Fruit fly (Drosophila melanogaster): Measurements from ENCODE around the gene ttm2.

Gene ttm2

DNA sequence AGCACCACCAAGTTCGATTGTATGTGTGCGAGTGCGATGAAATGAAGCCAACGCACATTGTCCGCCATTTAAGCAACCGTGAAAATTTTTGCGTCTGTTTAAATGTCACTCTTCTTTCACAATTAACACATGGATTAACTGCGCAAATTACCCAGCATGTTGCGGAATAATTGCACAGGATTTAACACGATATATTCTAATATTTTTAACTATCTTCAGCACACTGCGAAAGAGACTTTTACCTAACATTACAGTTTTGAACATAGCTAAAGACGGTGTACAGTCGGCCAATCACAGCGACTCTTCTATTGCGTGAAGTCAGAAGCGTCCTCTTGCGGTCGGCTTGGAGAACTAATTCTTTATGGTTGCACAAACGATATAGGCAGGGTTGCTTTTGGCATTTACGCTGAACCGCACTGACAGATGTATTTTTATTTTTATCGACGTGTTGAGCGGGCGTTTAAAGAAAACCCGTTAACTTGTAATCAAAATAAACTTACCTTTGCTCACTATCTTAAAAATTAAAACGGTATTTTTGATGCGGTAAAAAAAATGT lies 28.2 kb upstream of the ttm2 start (continued):
- TF ChIP-seq hkb (optimal IDR thresholded peaks at IDR 0.05) (no peak), hkb (GFP tag; IDR thresholded peaks at IDR 0.05) (peak; percentile 13; the same call in 1 of the 2 replicates), tin (GFP tag; optimal IDR thresholded peaks at IDR 0.05) (peak; percentile 50), pnt (GFP tag; optimal IDR thresholded peaks at IDR 0.05) (no peak), CG1647 (GFP tag; optimal IDR thresholded peaks at IDR 0.05) (no peak), croc (GFP tag; conservative IDR thresholded peaks at IDR 0.05) (no peak), CG14441 (GFP tag; IDR thresholded peaks at IDR 0.05) (0 out of 2 replicates have a peak, but pooled peaks have one; percentile 29), CG31224 (GFP tag; IDR thresholded peaks at IDR 0.05) (no peak), zen (tag; optimal IDR thresholded peaks at IDR 0.05) (peak; percentile 54), knrl (GFP tag; IDR thresholded peaks at IDR 0.05; ENCODE audit: partially characterized antibody) (peak; percentile 59; the same call in 2 of the 3 replicates), tup (GFP tag; optimal IDR thresholded peaks at IDR 0.05) (no peak), bsh (GFP tag; optimal IDR thresholded peaks at IDR 0.05) (no peak), BtbVII (GFP tag; optimal IDR thresholded peaks at IDR 0.05) (no peak), Dip3 (GFP tag; optimal IDR thresholded peaks at IDR 0.05) (peak; percentile 34), Xbp1 (GFP tag; optimal IDR thresholded peaks at IDR 0.05) (peak; percentile 62), Dfd (GFP tag; optimal IDR thresholded peaks at IDR 0.05) (no peak), CG2678 (tag; optimal IDR thresholded peaks at IDR 0.05) (no peak), CG1832 (GFP tag; optimal IDR thresholded peaks at IDR 0.05) (no peak), CG4360 (GFP tag; IDR thresholded peaks at IDR 0.05) (no peak), z (GFP tag; IDR thresholded peaks at IDR 0.05) (no peak), H2.0 (GFP tag; IDR thresholded peaks at IDR 0.05) (no peak; the same call in none of the 2 replicates), chm (GFP tag; IDR thresholded peaks at IDR 0.05) (peak; percentile 42; the same call in 1 of the 2 replicates), CG34422 (GFP tag; IDR thresholded peaks at IDR 0.05) (0 out of 3 replicates have a peak, but pooled peaks have one; percentile 21), ranshi (GFP tag; IDR thresholded peaks at IDR 0.05) (no peak), Taf1 (GFP tag; IDR thresholded peaks at IDR 0.05) (no peak), hbn (GFP tag; IDR thresholded peaks at IDR 0.05; ENCODE audit: partially characterized antibody) (peak; percentile 26; the same call in 1 of the 2 replicates), CG15269 (tag; optimal IDR thresholded peaks at IDR 0.05) (no peak), kni (GFP tag; optimal IDR thresholded peaks at IDR 0.05) (no peak), MBD-R2 (GFP tag; IDR thresholded peaks at IDR 0.05) (peak; percentile 55), Sox102F (GFP tag; optimal IDR thresholded peaks at IDR 0.05) (no peak), Lpt (GFP tag; optimal IDR thresholded peaks at IDR 0.05) (no peak), Poxn (GFP tag; IDR thresholded peaks at IDR 0.05) (no peak), eve (GFP tag; optimal IDR thresholded peaks at IDR 0.05) (peak in 1 of 2 experiments; percentile 64), CG11695 (GFP tag; IDR thresholded peaks at IDR 0.05) (peak; percentile 6; the same call in 1 of the 3 replicates), CG12104 (GFP tag; optimal IDR thresholded peaks at IDR 0.05) (no peak), CG7963 (GFP tag; IDR thresholded peaks at IDR 0.05; ENCODE audit: partially characterized antibody) (peak; percentile 80), CG4282 (GFP tag; optimal IDR thresholded peaks at IDR 0.05) (no peak), Xrp1 (GFP tag; IDR thresholded peaks at IDR 0.05) (0 out of 2 replicates have a peak, but pooled peaks have one; percentile 14), otp (GFP tag; IDR thresholded peaks at IDR 0.05) (no peak), CG15514 (GFP tag; optimal IDR thresholded peaks at IDR 0.05) (peak; percentile 76), CG8765 (GFP tag; IDR thresholded peaks at IDR 0.05) (peak; percentile 30; the same call in 1 of the 2 replicates), rib (GFP tag; IDR thresholded peaks at IDR 0.05) (peak; percentile 52; the same call in 1 of the 2 replicates), slou (GFP tag; optimal IDR thresholded peaks at IDR 0.05) (no peak), CG32772 (GFP tag; IDR thresholded peaks at IDR 0.05) (no peak), CG32767 (GFP tag; IDR thresholded peaks at IDR 0.05) (peak; percentile 33; the same call in 1 of the 2 replicates), onecut (GFP tag; IDR thresholded peaks at IDR 0.05) (no peak; the same call in none of the 2 replicates), Elba2 (GFP tag; optimal IDR thresholded peaks at IDR 0.05) (no peak), Lhr (GFP tag; optimal IDR thresholded peaks at IDR 0.05) (peak; percentile 83), vnd (GFP tag; IDR thresholded peaks at IDR 0.05; ENCODE audit: partially characterized antibody) (no peak; the same call in 2 of the 3 replicates), CG12299 (tag; optimal IDR thresholded peaks at IDR 0.05) (no peak)
